Fruit fly (Drosophila melanogaster) whole organism, wandering third instar larva: ENCODE results near the gene CG16710.

Experiments used
- Abd-B ChIP-seq: fragments of >200 bp; optimal IDR thresholded peaks from 2 replicates; lab custom pipeline; 2017; ENCODE audit warnings: missing biosample characterization, missing genetic modification characterization
- CG32264 ChIP-seq: fragments of 200-800 bp; sonication (Bioruptor generic); optimal IDR thresholded peaks from 2 replicates; lab custom pipeline; 2016; ENCODE audit warnings: missing biosample characterization, missing genetic modification characterization
- CG9705 ChIP-seq: fragments of 200-800 bp; sonication (Bioruptor generic); optimal IDR thresholded peaks from 2 replicates; lab custom pipeline; 2018; ENCODE audit warnings: missing biosample characterization, mild to moderate bottlenecking, missing genetic modification characterization
- CrebA ChIP-seq: fragments of 200-800 bp; sonication (Bioruptor generic); optimal IDR thresholded peaks from 2 replicates; lab custom pipeline; 2016; ENCODE audit warnings: missing biosample characterization, mild to moderate bottlenecking, missing genetic modification characterization, borderline replicate concordance
- Dfd ChIP-seq: fragments of >200 bp; optimal IDR thresholded peaks from 2 replicates; lab custom pipeline; 2017; ENCODE audit warnings: missing biosample characterization, missing genetic modification characterization
- Dif ChIP-seq: fragments of 200-275, 200-300 bp; sonication (Bioruptor generic); optimal IDR thresholded peaks from 2 replicates; lab custom pipeline; 2018; ENCODE audit warnings: missing biosample characterization, missing genetic modification characterization; ENCODE audit not compliant: partially characterized antibody
- GATAd ChIP-seq: sonication (Bioruptor generic); optimal IDR thresholded peaks from 2 replicates; lab custom pipeline; 2016; ENCODE audit warnings: missing biosample characterization, missing genetic modification characterization
- HLH106 ChIP-seq: fragments of 200-800 bp; optimal IDR thresholded peaks from 3 replicates; lab custom pipeline; 2019; ENCODE audit warnings: missing biosample characterization, mild to moderate bottlenecking, missing genetic modification characterization, moderate library complexity
- Hnf4 ChIP-seq: fragments of 200-800 bp; sonication (Bioruptor generic); optimal IDR thresholded peaks from 2 replicates; lab custom pipeline; 2016; ENCODE audit warnings: missing biosample characterization, mild to moderate bottlenecking, missing genetic modification characterization
- Hr78 ChIP-seq: fragments of >200 bp; optimal IDR thresholded peaks from 2 replicates; lab custom pipeline; 2017; ENCODE audit warnings: missing biosample characterization, missing genetic modification characterization
- Hr83 ChIP-seq: fragments of 200-300 bp; sonication (Bioruptor generic); optimal IDR thresholded peaks from 2 replicates; lab custom pipeline; 2016; ENCODE audit warnings: missing biosample characterization, mild to moderate bottlenecking, missing genetic modification characterization, moderate library complexity; ENCODE audit not compliant: poor library complexity, severe bottlenecking
- Jra ChIP-seq: sonication (Bioruptor generic); optimal IDR thresholded peaks from 2 replicates; lab custom pipeline; 2016; ENCODE audit warnings: missing biosample characterization, missing genetic modification characterization
- Mio ChIP-seq: sonication (Bioruptor generic); optimal IDR thresholded peaks from 2 replicates; lab custom pipeline; 2016; ENCODE audit warnings: missing biosample characterization, missing genetic modification characterization
- Myc ChIP-seq: fragments of >200 bp; optimal IDR thresholded peaks from 2 replicates; lab custom pipeline; 2017
- N ChIP-seq: fragments of >200 bp; optimal IDR thresholded peaks from 2 replicates; lab custom pipeline; 2018; ENCODE audit warnings: missing biosample characterization, missing external identifiers, missing genetic modification characterization
- OdsH ChIP-seq: fragments of 200-800 bp; sonication (Bioruptor generic); optimal IDR thresholded peaks from 2 replicates; lab custom pipeline; 2016; ENCODE audit warnings: missing biosample characterization, mild to moderate bottlenecking, missing genetic modification characterization
- Rel ChIP-seq, 2 experiments: fragments of 200-800 bp; sonication (Bioruptor generic) in 1 of 2; optimal IDR thresholded peaks; 2 replicates in 1 of 2; 3 replicates in 1 of 2; lab custom pipeline; 2016 to 2019; ENCODE audit warnings: mild to moderate bottlenecking in 2 of 2, missing biosample characterization in 2 of 2, missing genetic modification characterization in 2 of 2, moderate library complexity in 1 of 2
- Sp1 ChIP-seq: fragments of 200-800 bp; sonication (Bioruptor generic); optimal IDR thresholded peaks from 3 replicates; lab custom pipeline; 2019; ENCODE audit warnings: missing biosample characterization, mild to moderate bottlenecking, missing genetic modification characterization, moderate library complexity
- Vsx2 ChIP-seq: fragments of 200-300, 225-300 bp; sonication (Bioruptor generic); optimal IDR thresholded peaks from 2 replicates; lab custom pipeline; 2018; ENCODE audit warnings: missing biosample characterization, missing genetic modification characterization; ENCODE audit not compliant: partially characterized antibody
- br ChIP-seq: fragments of 200-800 bp; sonication (Bioruptor generic); optimal IDR thresholded peaks from 2 replicates; lab custom pipeline; 2016; ENCODE audit warnings: missing biosample characterization, missing genetic modification characterization
- brk ChIP-seq: fragments of 200-800 bp; sonication (Bioruptor generic); optimal IDR thresholded peaks from 2 replicates; lab custom pipeline; 2016; ENCODE audit warnings: missing biosample characterization, mild to moderate bottlenecking, missing genetic modification characterization
- dl ChIP-seq, 2 experiments: fragments of 175-275, 200-275 bp in 1 of 2; fragments of 200-275 bp in 1 of 2; sonication (Bioruptor generic); optimal IDR thresholded peaks; lab custom pipeline; 2018; ENCODE audit warnings: mild to moderate bottlenecking in 2 of 2, missing biosample characterization in 2 of 2, missing genetic modification characterization in 2 of 2, moderate library complexity in 2 of 2; ENCODE audit not compliant: partially characterized antibody in 2 of 2, insufficient read depth in 1 of 2
- dmrt93B ChIP-seq: fragments of 200-800 bp; sonication (Bioruptor generic); optimal IDR thresholded peaks from 2 replicates; lab custom pipeline; 2018; ENCODE audit warnings: missing biosample characterization, mild to moderate bottlenecking, missing genetic modification characterization
- dsf ChIP-seq: sonication (Bioruptor generic); optimal IDR thresholded peaks from 2 replicates; lab custom pipeline; 2016; ENCODE audit warnings: missing biosample characterization, missing genetic modification characterization, borderline replicate concordance
- ey ChIP-seq: fragments of 200-800 bp; sonication (Bioruptor generic); optimal IDR thresholded peaks from 2 replicates; lab custom pipeline; 2016; ENCODE audit warnings: missing biosample characterization, missing genetic modification characterization
- foxo ChIP-seq, 2 experiments: fragments of 200-800 bp; sonication (Bioruptor generic); optimal IDR thresholded peaks; 2 replicates in 1 of 2; 3 replicates in 1 of 2; lab custom pipeline; 2016 to 2017; ENCODE audit warnings: missing biosample characterization in 2 of 2, missing genetic modification characterization in 2 of 2
- fru ChIP-seq: fragments of 200-800 bp; sonication (Bioruptor generic); optimal IDR thresholded peaks from 3 replicates; lab custom pipeline; 2016; ENCODE audit warnings: missing biosample characterization, mild to moderate bottlenecking, missing genetic modification characterization
- h ChIP-seq: fragments of 200-800 bp; sonication (Bioruptor generic); optimal IDR thresholded peaks from 3 replicates; lab custom pipeline; 2016; ENCODE audit warnings: missing biosample characterization, mild to moderate bottlenecking, missing genetic modification characterization
- jim ChIP-seq: fragments of 175-275, 200-325 bp; sonication (Bioruptor generic); optimal IDR thresholded peaks from 2 replicates; lab custom pipeline; 2016; ENCODE audit warnings: missing biosample characterization, mild to moderate bottlenecking, missing genetic modification characterization
- lola ChIP-seq: fragments of >200 bp; optimal IDR thresholded peaks from 2 replicates; lab custom pipeline; 2017; ENCODE audit warnings: missing biosample characterization, missing genetic modification characterization
- pan ChIP-seq: fragments of >200 bp; optimal IDR thresholded peaks from 2 replicates; lab custom pipeline; 2017
- psq ChIP-seq: fragments of 200-800 bp; sonication (Bioruptor generic); optimal IDR thresholded peaks from 3 replicates; lab custom pipeline; 2017; ENCODE audit warnings: missing biosample characterization, mild to moderate bottlenecking, missing genetic modification characterization, moderate library complexity
- rgr ChIP-seq: fragments of 200-800 bp; sonication (Bioruptor generic); optimal IDR thresholded peaks from 3 replicates; lab custom pipeline; 2016; ENCODE audit warnings: missing biosample characterization, mild to moderate bottlenecking, missing genetic modification characterization
- sage ChIP-seq: fragments of 200-800 bp; sonication (Bioruptor generic); optimal IDR thresholded peaks from 2 replicates; lab custom pipeline; 2016; ENCODE audit warnings: missing biosample characterization, mild to moderate bottlenecking, missing genetic modification characterization
- sv ChIP-seq: fragments of 200-800 bp; sonication (Bioruptor generic); optimal IDR thresholded peaks from 3 replicates; lab custom pipeline; 2016; ENCODE audit warnings: missing biosample characterization, missing genetic modification characterization
- tai ChIP-seq: sonication (Bioruptor generic); optimal IDR thresholded peaks from 2 replicates; lab custom pipeline; 2016; ENCODE audit warnings: missing biosample characterization, missing genetic modification characterization
- usp ChIP-seq: fragments of >200 bp; optimal IDR thresholded peaks from 2 replicates; lab custom pipeline; 2017; ENCODE audit warnings: missing biosample characterization, missing genetic modification characterization
- woc ChIP-seq: sonication (Bioruptor generic); optimal IDR thresholded peaks from 2 replicates; lab custom pipeline; 2016; ENCODE audit warnings: missing biosample characterization, mild to moderate bottlenecking, missing genetic modification characterization

The CG16710 gene

dm6 chr3R:23667451-23667850 is 14.9 kb upstream of the CG16710 start:
- TF ChIP-seq lola (GFP tag; lab: Kevin White, UChicago) (no peak), Vsx2 (GFP tag; lab: Kevin White, UChicago) (no peak), fru (GFP tag; lab: Kevin White, UChicago) (no peak), GATAd (GFP tag; lab: Kevin White, UChicago) (no peak), Mio (no peak), Dif (GFP tag; lab: Kevin White, UChicago) (no peak), Sp1 (no peak), foxo (GFP tag; optimal IDR thresholded peaks at IDR 0.05; lab: Kevin White, UChicago) (no peak), pan (lab: Kevin White, UChicago) (no peak), brk (no peak), Myc (lab: Kevin White, UChicago) (no peak), CrebA (no peak), Abd-B (no peak)

DNA sequence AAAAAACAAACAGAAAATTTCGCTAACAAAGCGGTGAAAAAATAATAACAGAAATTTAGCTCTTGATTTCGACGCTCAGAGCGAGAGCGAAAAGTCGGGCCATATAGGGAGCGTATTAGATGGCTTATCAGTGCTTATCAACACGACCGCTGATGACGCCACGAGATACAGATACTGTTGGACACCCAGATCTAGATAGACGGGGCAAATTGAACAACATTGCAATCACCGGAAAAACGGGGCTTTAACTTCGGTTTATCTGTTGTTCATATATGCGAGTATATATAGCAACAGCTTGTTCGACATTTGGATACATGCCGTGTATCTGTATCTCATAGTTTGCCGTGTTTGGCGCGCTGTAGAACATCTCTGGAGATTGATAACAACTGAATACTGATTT is 13.7 kb upstream of the CG16710 start:
- TF ChIP-seq Mio (no peak), Rel (GFP tag; optimal IDR thresholded peaks at IDR 0.05; lab: Kevin White, UChicago) (no peak), Rel (tag; optimal IDR thresholded peaks at IDR 0.05; lab: Kevin White, UChicago) (peak; percentile 33), CG9705 (GFP tag; lab: Kevin White, UChicago) (no peak), psq (GFP tag; lab: Kevin White, UChicago) (no peak), dsf (no peak), CG32264 (no peak), Hnf4 (no peak)

- TF ChIP-seq HLH106: peak; percentile 99
- TF ChIP-seq woc (GFP tag; lab: Kevin White, UChicago): peak; percentile 98
- TF ChIP-seq Mio: peak; percentile 91
- TF ChIP-seq Jra (GFP tag; lab: Kevin White, UChicago): peak; percentile 97
- peak; percentile 94 for TF ChIP-seq Rel (GFP tag; optimal IDR thresholded peaks at IDR 0.05; lab: Kevin White, UChicago)
- peak; percentile 84 for TF ChIP-seq Rel (tag; optimal IDR thresholded peaks at IDR 0.05; lab: Kevin White, UChicago)
- TF ChIP-seq Vsx2 (GFP tag; lab: Kevin White, UChicago): peak; percentile 68
- TF ChIP-seq brk: peak; percentile 96
- peak; percentile 100 for TF ChIP-seq sv (GFP tag; lab: Kevin White, UChicago)
- peak; percentile 97 for TF ChIP-seq sage
- peak; percentile 100 for TF ChIP-seq dmrt93B (GFP tag; lab: Kevin White, UChicago)
- peak; percentile 99 for TF ChIP-seq br (GFP tag; lab: Kevin White, UChicago)
- peak; percentile 86 to 92 for TF ChIP-seq dl (GFP tag; optimal IDR thresholded peaks at IDR 0.05; lab: Kevin White, UChicago; ENCODE audit: insufficient read depth in 1 of 2, partially characterized antibody in 2 of 2)
- peak; percentile 99 for TF ChIP-seq rgr
- peak; percentile 99 for TF ChIP-seq ey
- peak; percentile 83 for TF ChIP-seq GATAd (GFP tag; lab: Kevin White, UChicago)
- peak; percentile 98 for TF ChIP-seq CG9705 (GFP tag; lab: Kevin White, UChicago)
- TF ChIP-seq Abd-B: no peak
- TF ChIP-seq N (GFP tag; lab: Kevin White, UChicago): no peak
- TF ChIP-seq Hr83 (GFP tag; lab: Kevin White, UChicago): peak; percentile 61
- TF ChIP-seq psq (GFP tag; lab: Kevin White, UChicago): peak; percentile 98
- TF ChIP-seq tai (GFP tag; lab: Kevin White, UChicago): peak; percentile 96
- no peak for TF ChIP-seq lola (GFP tag; lab: Kevin White, UChicago)
- peak; percentile 98 for TF ChIP-seq CG32264
- TF ChIP-seq pan (lab: Kevin White, UChicago): no peak
- peak; percentile 94 to 99 for TF ChIP-seq foxo (GFP tag; optimal IDR thresholded peaks at IDR 0.05; lab: Kevin White, UChicago)
- TF ChIP-seq Hnf4: peak; percentile 98
- TF ChIP-seq CrebA: peak; percentile 92
- peak; percentile 89 for TF ChIP-seq dsf
- no peak for TF ChIP-seq usp (GFP tag; lab: Kevin White, UChicago)
- TF ChIP-seq Sp1: peak; percentile 99
- no peak for TF ChIP-seq Myc (lab: Kevin White, UChicago)
- peak; percentile 96 for TF ChIP-seq Dif (GFP tag; lab: Kevin White, UChicago)
- TF ChIP-seq fru (GFP tag; lab: Kevin White, UChicago): peak; percentile 99
- TF ChIP-seq h (GFP tag; lab: Kevin White, UChicago): peak; percentile 99
- TF ChIP-seq Hr78 (GFP tag; lab: Kevin White, UChicago): no peak
- peak; percentile 99 for TF ChIP-seq OdsH
- peak; percentile 98 for TF ChIP-seq Dfd (GFP tag; lab: Kevin White, UChicago)
- no peak for TF ChIP-seq jim
- TF ChIP-seq, all 38 proteins: peak for 30
Measured at dm6 chr3R:23669401-23670216, 12.7 kb upstream of the CG16710 start, which contains the start of gene CG31145. Gene CG31145, minus strand, starts transcription at chr3R:23669659.
